Fruit fly (Drosophila melanogaster) whole organism, embryonic: ENCODE results near the gene eIF4E5.
A peak's percentile ranks its signal among the peaks of the same experiment; 100 is the strongest.

Experiments used
- Ada2b ChIP-seq: fragments of 200-800 bp; sonication (Bioruptor generic); IDR thresholded peaks from 2 replicates; pipeline ENCODE4 v1.3.6; 2022; ENCODE audit warnings: missing biosample characterization, missing genetic modification characterization
- Aef1 ChIP-seq: fragments of 200-800 bp; sonication (Bioruptor generic); IDR thresholded peaks from 3 replicates; pipeline ENCODE4 v1.3.6; 2022; ENCODE audit warnings: missing biosample characterization, missing genetic modification characterization
- Asciz ChIP-seq: fragments of 200-800 bp; sonication (Bioruptor generic); optimal IDR thresholded peaks from 2 replicates; lab custom pipeline; 2017; ENCODE audit warnings: missing biosample characterization, mild to moderate bottlenecking, missing genetic modification characterization, missing genetic modification reagents
- C15 ChIP-seq: fragments of 200-800 bp; sonication (Bioruptor generic); IDR thresholded peaks from 3 replicates; pipeline ENCODE4 v1.3.6; 2022; ENCODE audit warnings: missing biosample characterization, missing genetic modification characterization
- CG10274 ChIP-seq: fragments of 200-800 bp; sonication (Bioruptor generic); optimal IDR thresholded peaks from 3 replicates; lab custom pipeline; 2017; ENCODE audit warnings: missing biosample characterization, mild to moderate bottlenecking, missing genetic modification characterization
- CG11398 ChIP-seq: fragments of 200-800 bp; sonication (Bioruptor generic); optimal IDR thresholded peaks from 2 replicates; lab custom pipeline; 2016; ENCODE audit warnings: missing biosample characterization, missing genetic modification characterization
- CG11456 ChIP-seq: fragments of 200-800 bp; sonication (Bioruptor generic); IDR thresholded peaks from 3 replicates; pipeline ENCODE4 v1.3.6; 2022; ENCODE audit warnings: missing biosample characterization, missing genetic modification characterization
- CG1529 ChIP-seq: fragments of 200-800 bp; sonication (Bioruptor generic); optimal IDR thresholded peaks from 3 replicates; lab custom pipeline; 2018; ENCODE audit warnings: missing biosample characterization, missing genetic modification characterization
- CG15601 ChIP-seq: fragments of 200-800 bp; sonication (Bioruptor generic); optimal IDR thresholded peaks from 3 replicates; lab custom pipeline; 2019; ENCODE audit warnings: missing biosample characterization, mild to moderate bottlenecking, missing genetic modification characterization, moderate library complexity
- CG16815 ChIP-seq: fragments of 200-800 bp; sonication (Bioruptor generic); optimal IDR thresholded peaks from 3 replicates; lab custom pipeline; 2017; ENCODE audit warnings: missing biosample characterization, mild to moderate bottlenecking, missing genetic modification characterization
- CG2712 ChIP-seq: fragments of 200-800 bp; optimal IDR thresholded peaks from 3 replicates; lab custom pipeline; 2019; ENCODE audit warnings: missing biosample characterization, mild to moderate bottlenecking, missing genetic modification characterization, moderate library complexity
- CG3065 ChIP-seq: fragments of 200-800 bp; sonication (Bioruptor generic); optimal IDR thresholded peaks from 2 replicates; lab custom pipeline; 2016; ENCODE audit warnings: missing biosample characterization, missing genetic modification characterization
- CG34376 ChIP-seq: fragments of 200-800 bp; sonication (Bioruptor generic); optimal IDR thresholded peaks from 2 replicates; lab custom pipeline; 2018; ENCODE audit warnings: missing biosample characterization, mild to moderate bottlenecking, missing genetic modification characterization
- CG3726 ChIP-seq: fragments of 200-800 bp; sonication (Bioruptor generic); IDR thresholded peaks from 3 replicates; pipeline ENCODE4, ENCODE4 v1.3.6; 2022; ENCODE audit warnings: missing biosample characterization, missing genetic modification characterization
- CG4360 ChIP-seq: fragments of 200-800 bp; sonication (Bioruptor generic); IDR thresholded peaks from 2 replicates; pipeline ENCODE4 v1.3.6; 2022; ENCODE audit warnings: missing biosample characterization, missing genetic modification characterization
- CG8359 ChIP-seq: fragments of 200-800 bp; sonication (Bioruptor generic); optimal IDR thresholded peaks from 2 replicates; lab custom pipeline; 2017; ENCODE audit warnings: missing biosample characterization, mild to moderate bottlenecking, missing genetic modification characterization, borderline replicate concordance
- CG9727 ChIP-seq: fragments of 200-800 bp; sonication (Bioruptor generic); optimal IDR thresholded peaks from 3 replicates; lab custom pipeline; 2017; ENCODE audit warnings: missing biosample characterization, mild to moderate bottlenecking, missing genetic modification characterization
- Chrac-16 ChIP-seq: fragments of 200-800 bp; sonication (Bioruptor generic); optimal IDR thresholded peaks from 3 replicates; lab custom pipeline; 2016; ENCODE audit warnings: missing biosample characterization, missing genetic modification characterization
- CkIIα-i1 ChIP-seq: fragments of 200-800 bp; sonication (Bioruptor generic); IDR thresholded peaks from 2 replicates; pipeline ENCODE4 v1.3.6; 2022; ENCODE audit warnings: missing biosample characterization, missing genetic modification characterization
- Dfd ChIP-seq, 2 experiments: fragments of >200 bp; optimal IDR thresholded peaks; 2 replicates each; lab custom pipeline; 2017; ENCODE audit warnings: missing biosample characterization in 2 of 2, missing genetic modification characterization in 2 of 2
- Drgx ChIP-seq: fragments of 200-800 bp; sonication (Bioruptor generic); IDR thresholded peaks from 2 replicates; pipeline ENCODE4 v1.3.6; 2022; ENCODE audit warnings: missing biosample characterization, missing genetic modification characterization
- Hr39 ChIP-seq: fragments of >200 bp; optimal IDR thresholded peaks from 2 replicates; lab custom pipeline; 2017
- Mrtf ChIP-seq: fragments of 200-800 bp; sonication (Bioruptor generic); IDR thresholded peaks from 3 replicates; pipeline ENCODE4 v1.3.6; 2022; ENCODE audit warnings: missing biosample characterization, missing genetic modification characterization
- Neu2 ChIP-seq: fragments of 200-800 bp; sonication (Bioruptor generic); optimal IDR thresholded peaks from 3 replicates; lab custom pipeline; 2016; ENCODE audit warnings: missing biosample characterization, missing genetic modification characterization, borderline replicate concordance
- Xrp1 ChIP-seq: fragments of 200-800 bp; sonication (Bioruptor generic); IDR thresholded peaks from 2 replicates; pipeline ENCODE4 v1.3.6; 2022; ENCODE audit warnings: missing biosample characterization, missing genetic modification characterization
- ab ChIP-seq: fragments of 200-800 bp; sonication (Bioruptor generic); optimal IDR thresholded peaks from 2 replicates; lab custom pipeline; 2016; ENCODE audit warnings: missing biosample characterization, missing genetic modification characterization
- bsh ChIP-seq, 2 experiments: fragments of 200-800 bp; sonication (Bioruptor generic); optimal IDR thresholded peaks; 2 replicates each; lab custom pipeline; 2017 to 2018; ENCODE audit warnings: mild to moderate bottlenecking in 2 of 2, missing biosample characterization in 2 of 2, missing genetic modification characterization in 2 of 2, moderate library complexity in 1 of 2
- chm ChIP-seq: fragments of 200-800 bp; sonication (Bioruptor generic); IDR thresholded peaks from 2 replicates; pipeline ENCODE4 v1.3.6; 2022; ENCODE audit warnings: missing biosample characterization, missing genetic modification characterization
- da ChIP-seq: fragments of 200-800 bp; sonication (Bioruptor generic); optimal IDR thresholded peaks from 2 replicates; lab custom pipeline; 2016; ENCODE audit warnings: missing biosample characterization, missing genetic modification characterization
- dimm ChIP-seq: fragments of 200-800 bp; sonication (Bioruptor generic); IDR thresholded peaks from 2 replicates; pipeline ENCODE4 v1.3.6; 2022; ENCODE audit warnings: missing biosample characterization, missing genetic modification characterization
- dm ChIP-seq: fragments of 200-800 bp; sonication (Bioruptor generic); optimal IDR thresholded peaks from 3 replicates; lab custom pipeline; 2016; ENCODE audit warnings: missing biosample characterization, missing genetic modification characterization
- dysf ChIP-seq: fragments of 200-800 bp; sonication (Bioruptor generic); IDR thresholded peaks from 3 replicates; pipeline ENCODE4 v1.3.6; 2022; ENCODE audit warnings: missing biosample characterization, missing genetic modification characterization
- exex ChIP-seq: fragments of 200-800 bp; sonication (Bioruptor generic); optimal IDR thresholded peaks from 4 replicates; lab custom pipeline; 2018; ENCODE audit warnings: missing biosample characterization, mild to moderate bottlenecking, missing genetic modification characterization, moderate library complexity
- hbn ChIP-seq: fragments of 200-800 bp; sonication (Bioruptor generic); IDR thresholded peaks from 2 replicates; pipeline ENCODE4 v1.3.6; 2022; ENCODE audit warnings: missing biosample characterization, missing genetic modification characterization; ENCODE audit not compliant: partially characterized antibody
- her ChIP-seq: fragments of 200-800 bp; sonication (Bioruptor generic); optimal IDR thresholded peaks from 2 replicates; lab custom pipeline; 2016; ENCODE audit warnings: missing biosample characterization, missing genetic modification characterization
- kni ChIP-seq: fragments of 200-800 bp; sonication (Bioruptor generic); optimal IDR thresholded peaks from 3 replicates; lab custom pipeline; 2017; ENCODE audit warnings: mild to moderate bottlenecking, missing biosample characterization, missing genetic modification reagents, missing genetic modification characterization
- lab ChIP-seq: fragments of 200-800 bp; sonication (Bioruptor generic); optimal IDR thresholded peaks from 3 replicates; lab custom pipeline; 2017; ENCODE audit warnings: missing biosample characterization, missing genetic modification characterization, mild to moderate bottlenecking, moderate library complexity, missing genetic modification reagents
- lbe ChIP-seq: fragments of 200-800 bp; sonication (Bioruptor generic); optimal IDR thresholded peaks from 2 replicates; lab custom pipeline; 2016; ENCODE audit warnings: missing biosample characterization, mild to moderate bottlenecking, missing genetic modification characterization
- lilli ChIP-seq: fragments of 200-800 bp; sonication (Bioruptor generic); optimal IDR thresholded peaks from 3 replicates; lab custom pipeline; 2016; ENCODE audit warnings: missing biosample characterization, missing genetic modification characterization
- lmd ChIP-seq: fragments of 200-800 bp; sonication (Bioruptor generic); IDR thresholded peaks from 2 replicates; pipeline ENCODE4 v1.3.6; 2022; ENCODE audit warnings: missing biosample characterization, missing genetic modification characterization
- maf-S ChIP-seq: fragments of 200-800 bp; sonication (Bioruptor generic); optimal IDR thresholded peaks from 2 replicates; lab custom pipeline; 2016; ENCODE audit warnings: missing biosample characterization, missing genetic modification characterization
- mirr ChIP-seq: fragments of 200-800 bp; sonication (Bioruptor generic); optimal IDR thresholded peaks from 3 replicates; lab custom pipeline; 2018; ENCODE audit warnings: missing biosample characterization, mild to moderate bottlenecking, missing genetic modification characterization
- nom ChIP-seq: fragments of 200-800 bp; sonication (Bioruptor generic); optimal IDR thresholded peaks from 2 replicates; lab custom pipeline; 2017; ENCODE audit warnings: missing biosample characterization, missing genetic modification characterization, mild to moderate bottlenecking, moderate library complexity, missing genetic modification reagents
- pfk ChIP-seq: fragments of 200-800 bp; sonication (Bioruptor generic); optimal IDR thresholded peaks from 2 replicates; lab custom pipeline; 2018; ENCODE audit warnings: missing biosample characterization, mild to moderate bottlenecking, missing genetic modification characterization, moderate library complexity
- repo ChIP-seq: fragments of 200-800 bp; sonication (Bioruptor generic); optimal IDR thresholded peaks from 2 replicates; lab custom pipeline; 2016; ENCODE audit warnings: missing biosample characterization, missing genetic modification characterization
- rib ChIP-seq: fragments of 200-800 bp; sonication (Bioruptor generic); IDR thresholded peaks from 2 replicates; pipeline ENCODE4 v1.3.6; 2022; ENCODE audit warnings: missing biosample characterization, missing genetic modification characterization
- schlank ChIP-seq: fragments of 200-800 bp; sonication (Bioruptor generic); optimal IDR thresholded peaks from 2 replicates; lab custom pipeline; 2018; ENCODE audit warnings: missing biosample characterization, mild to moderate bottlenecking, missing genetic modification characterization
- sens ChIP-seq: fragments of 200-800 bp; sonication (Bioruptor generic); peaks from one replicate; lab custom pipeline; 2016; ENCODE audit warnings: missing biosample characterization, missing genetic modification characterization
- slbo ChIP-seq: fragments of 200-800 bp; sonication (Bioruptor generic); IDR thresholded peaks from 2 replicates; pipeline ENCODE4 v1.3.6; 2022; ENCODE audit warnings: missing biosample characterization, missing genetic modification characterization
- so ChIP-seq: fragments of 200-800 bp; sonication (Bioruptor generic); IDR thresholded peaks from 3 replicates; pipeline ENCODE4 v1.3.6; 2022; ENCODE audit warnings: missing biosample characterization, missing genetic modification characterization
- trh ChIP-seq: fragments of 200-800 bp; sonication (Bioruptor generic); optimal IDR thresholded peaks from 2 replicates; lab custom pipeline; 2016; ENCODE audit warnings: missing biosample characterization, missing genetic modification characterization
- wdn ChIP-seq: fragments of 200-800 bp; sonication (Bioruptor generic); IDR thresholded peaks from 2 replicates; pipeline ENCODE4 v1.3.6; 2022; ENCODE audit warnings: missing biosample characterization, missing genetic modification characterization

Gene eIF4E5

DNA sequence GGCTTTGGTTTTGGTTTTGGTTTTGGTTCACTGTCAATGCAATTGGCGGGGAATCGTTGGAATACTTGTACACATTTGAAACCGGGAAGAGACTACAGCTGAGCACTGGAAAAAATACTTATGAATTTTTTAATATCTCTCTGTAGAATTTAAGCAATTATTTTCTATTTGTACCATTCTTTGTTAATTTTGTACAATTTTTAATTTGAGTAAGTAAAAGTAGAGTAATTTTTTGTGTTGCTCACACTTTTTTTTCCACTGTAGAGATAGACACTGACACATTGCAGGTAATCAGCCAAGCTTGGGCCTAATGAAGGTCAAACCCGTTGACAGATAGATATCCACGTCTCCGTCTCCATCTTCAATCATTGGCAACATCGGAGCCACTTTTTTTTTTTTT lies 11.4 kb upstream of the eIF4E5 start (continued):
- peak; percentile 84 for TF ChIP-seq sens (GFP tag; lab: Kevin White, UChicago)
- no peak for TF ChIP-seq CG11398 (GFP tag; lab: Kevin White, UChicago)
- no peak for TF ChIP-seq CG1529 (GFP tag; lab: Kevin White, UChicago)
- no peak for TF ChIP-seq C15
- TF ChIP-seq lmd (GFP tag; lab: Robert Waterston, UW), result peak; percentile 47; the same call in 1 of the 2 replicates
- TF ChIP-seq CG2712 (tag; lab: Kevin White, UChicago), result peak; percentile 53
- TF ChIP-seq Neu2 (GFP tag; lab: Kevin White, UChicago), result no peak
- TF ChIP-seq nom (GFP tag; lab: Kevin White, UChicago), result no peak
- peak; percentile 60; the same call in 1 of the 3 replicates for TF ChIP-seq so (GFP tag; lab: Robert Waterston, UW)
- TF ChIP-seq CG16815 (GFP tag; lab: Kevin White, UChicago), result no peak
- no peak for TF ChIP-seq lbe (GFP tag; lab: Kevin White, UChicago)
- no peak for TF ChIP-seq chm
- no peak for TF ChIP-seq hbn (GFP tag; lab: Robert Waterston, UW)
- TF ChIP-seq da (GFP tag; lab: Kevin White, UChicago), result no peak
- no peak for TF ChIP-seq Asciz
- TF ChIP-seq CG3726, result peak; percentile 60; the same call in 1 of the 3 replicates
- no peak for TF ChIP-seq repo (GFP tag; lab: Kevin White, UChicago)
- TF ChIP-seq dimm, result no peak
- TF ChIP-seq lab (GFP tag; lab: Kevin White, UChicago), result no peak
- no peak for TF ChIP-seq dm (GFP tag; lab: Kevin White, UChicago)
- TF ChIP-seq dysf (GFP tag; lab: Robert Waterston, UW), result peak; percentile 43; the same call in 2 of the 3 replicates
- no peak for TF ChIP-seq CG10274 (GFP tag; lab: Kevin White, UChicago)
- TF ChIP-seq Drgx (GFP tag; lab: Robert Waterston, UW), result peak; percentile 30; the same call in 1 of the 2 replicates
- no peak for TF ChIP-seq maf-S (GFP tag; lab: Kevin White, UChicago)

DNA sequence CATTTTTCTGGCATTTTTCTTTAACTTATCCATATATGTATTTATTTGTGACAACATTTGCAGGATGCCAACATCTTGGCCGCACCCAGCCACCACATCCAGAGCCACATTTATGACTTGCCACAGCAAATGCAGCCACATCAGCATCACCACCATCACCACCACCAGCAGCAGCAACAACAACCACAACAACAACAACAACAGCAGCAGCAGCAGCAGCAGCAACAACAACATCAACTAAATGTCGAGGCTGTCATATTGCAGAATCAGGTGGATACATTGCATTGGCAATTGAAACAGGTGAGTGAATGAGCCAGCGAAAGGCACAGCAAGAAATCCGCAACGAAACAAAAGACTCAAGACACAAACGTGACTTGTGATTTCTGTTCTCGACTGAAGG lies 4.7 kb upstream of the eIF4E5 start:
- no peak for TF ChIP-seq pfk
- TF ChIP-seq schlank (tag; lab: Kevin White, UChicago), result no peak
- peak; percentile 88 for TF ChIP-seq CG4360 (GFP tag; lab: Robert Waterston, UW)
- TF ChIP-seq mirr, result no peak
- no peak for TF ChIP-seq slbo
- TF ChIP-seq her (GFP tag; lab: Kevin White, UChicago), result no peak
- no peak for TF ChIP-seq CG15601 (tag; lab: Kevin White, UChicago)
- TF ChIP-seq rib (GFP tag; lab: Robert Waterston, UW), result no peak
- TF ChIP-seq wdn, result no peak
- peak in 1 of 2 experiments; percentile 28 for TF ChIP-seq Dfd (GFP tag; optimal IDR thresholded peaks at IDR 0.05; lab: Kevin White, UChicago)
- no peak for TF ChIP-seq CkIIα-i1 (GFP tag; lab: Robert Waterston, UW)
- no peak for TF ChIP-seq ab (GFP tag; lab: Kevin White, UChicago)
- TF ChIP-seq CG34376, result no peak

DNA sequence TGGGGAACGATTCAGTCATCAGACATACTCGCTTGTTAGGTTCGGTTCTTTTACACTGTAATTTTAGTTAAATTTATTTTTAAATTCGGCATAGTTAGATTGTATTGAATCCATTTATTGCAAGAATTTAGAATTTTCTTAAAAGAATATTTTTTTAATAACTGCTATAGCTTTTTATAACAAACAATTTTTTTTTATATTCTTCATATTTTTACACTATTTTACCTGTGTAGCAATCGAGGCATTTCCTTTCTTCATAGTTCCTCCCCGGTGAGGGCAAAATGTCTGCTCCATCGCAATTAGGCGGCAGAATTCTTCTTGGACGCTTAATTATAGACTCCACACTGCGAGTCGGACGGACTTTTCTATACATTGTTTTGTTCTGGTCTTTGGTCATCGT lies 4.1 kb upstream of the eIF4E5 start:
- TF ChIP-seq bsh (GFP tag; optimal IDR thresholded peaks at IDR 0.05; lab: Kevin White, UChicago) (no peak), Hr39 (lab: Kevin White, UChicago) (no peak), Ada2b (no peak), CG8359 (GFP tag; lab: Kevin White, UChicago) (no peak), CG3065 (GFP tag; lab: Kevin White, UChicago) (no peak), CG11456 (GFP tag; lab: Robert Waterston, UW) (no peak), sens (GFP tag; lab: Kevin White, UChicago) (peak; percentile 8), Xrp1 (peak; percentile 42; the same call in 1 of the 2 replicates), Chrac-16 (GFP tag; lab: Kevin White, UChicago) (no peak), CG9727 (GFP tag; lab: Kevin White, UChicago) (peak; percentile 1), exex (tag; lab: Kevin White, UChicago) (no peak), Mrtf (GFP tag; lab: Robert Waterston, UW) (no peak), trh (no peak), lilli (no peak), Aef1 (GFP tag; lab: Robert Waterston, UW) (no peak), kni (GFP tag; lab: Kevin White, UChicago) (no peak)
